Worm (Caenorhabditis elegans): ENCODE data around the gene F41H10.1.
A peak's percentile ranks its signal among the peaks of the same experiment; 100 is the strongest.
"Not testable (repeated sequence)": the region's sequence is repeated elsewhere in the genome, so short reads cannot be mapped to it uniquely, and the experiment has no call there.

F41H10.1 gene

DNA sequence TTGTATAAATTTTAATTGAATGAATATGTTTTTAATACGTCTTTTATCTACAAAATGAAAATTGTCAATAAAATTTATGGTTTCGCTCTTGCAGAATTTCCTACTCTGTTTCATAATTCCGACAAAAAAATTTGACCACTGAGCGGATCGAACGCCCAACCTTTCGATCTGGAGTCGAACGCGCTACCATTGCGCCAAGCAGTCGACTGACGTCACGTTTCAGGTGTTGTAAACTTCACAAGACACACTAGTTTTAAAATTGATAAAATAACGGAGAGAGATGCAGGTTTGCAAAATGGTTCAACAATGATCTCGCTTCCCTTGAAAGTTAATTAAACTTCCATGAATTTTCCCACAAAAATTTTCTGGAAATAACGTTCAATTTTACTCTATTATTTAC, 38.5 kb upstream of the F41H10.1 start (continued):
- no peak for TF ChIP-seq daf-19 (GFP tag; conservative IDR thresholded peaks at IDR 0.05)
- TF ChIP-seq unc-39 (tag; optimal IDR thresholded peaks at IDR 0.05): no peak
- no peak for TF ChIP-seq nhr-28 (tag; optimal IDR thresholded peaks at IDR 0.05)
- no peak for TF ChIP-seq R02D3.7 (tag; optimal IDR thresholded peaks at IDR 0.05)
- no peak for TF ChIP-seq Y48G9A.11 (GFP tag; IDR thresholded peaks at IDR 0.05)
- TF ChIP-seq nhr-111 (GFP tag; optimal IDR thresholded peaks at IDR 0.05): no peak
- no peak for TF ChIP-seq dmd-8 (GFP tag; IDR thresholded peaks at IDR 0.05)
- TF ChIP-seq set-16 (GFP tag; IDR thresholded peaks at IDR 0.05): no peak
- TF ChIP-seq gei-8 (GFP tag; optimal IDR thresholded peaks at IDR 0.05): no peak
- TF ChIP-seq Y105C5A.15 (GFP tag; IDR thresholded peaks at IDR 0.05): no peak
- TF ChIP-seq dve-1 (tag; optimal IDR thresholded peaks at IDR 0.05; ENCODE audit: insufficient read depth): peak; percentile 63
- TF ChIP-seq dmd-9 (GFP tag; IDR thresholded peaks at IDR 0.05): no peak
- TF ChIP-seq sdz-12 (GFP tag; optimal IDR thresholded peaks at IDR 0.05): no peak
- TF ChIP-seq zfp-2 (tag; optimal IDR thresholded peaks at IDR 0.05): no peak
- peak in 1 of 2 experiments; percentile 19 for TF ChIP-seq daf-16 (GFP tag; optimal IDR thresholded peaks at IDR 0.05)
- peak; percentile 55 for TF ChIP-seq daf-16 (tag; optimal IDR thresholded peaks at IDR 0.05)
- no peak for TF ChIP-seq lin-29 (GFP tag; IDR thresholded peaks at IDR 0.05)
- no peak for TF ChIP-seq ctbp-1 (GFP tag; IDR thresholded peaks at IDR 0.05)
- no peak for TF ChIP-seq ama-1 (optimal IDR thresholded peaks at IDR 0.05)
- TF ChIP-seq hif-1 (tag; optimal IDR thresholded peaks at IDR 0.05): no peak
- peak; percentile 54 for TF ChIP-seq hlh-30 (tag; optimal IDR thresholded peaks at IDR 0.05; ENCODE audit: insufficient read depth)
- TF ChIP-seq lin-39 (tag; optimal IDR thresholded peaks at IDR 0.05): no peak
- no peak for TF ChIP-seq F44E2.7 (GFP tag; IDR thresholded peaks at IDR 0.05)

DNA sequence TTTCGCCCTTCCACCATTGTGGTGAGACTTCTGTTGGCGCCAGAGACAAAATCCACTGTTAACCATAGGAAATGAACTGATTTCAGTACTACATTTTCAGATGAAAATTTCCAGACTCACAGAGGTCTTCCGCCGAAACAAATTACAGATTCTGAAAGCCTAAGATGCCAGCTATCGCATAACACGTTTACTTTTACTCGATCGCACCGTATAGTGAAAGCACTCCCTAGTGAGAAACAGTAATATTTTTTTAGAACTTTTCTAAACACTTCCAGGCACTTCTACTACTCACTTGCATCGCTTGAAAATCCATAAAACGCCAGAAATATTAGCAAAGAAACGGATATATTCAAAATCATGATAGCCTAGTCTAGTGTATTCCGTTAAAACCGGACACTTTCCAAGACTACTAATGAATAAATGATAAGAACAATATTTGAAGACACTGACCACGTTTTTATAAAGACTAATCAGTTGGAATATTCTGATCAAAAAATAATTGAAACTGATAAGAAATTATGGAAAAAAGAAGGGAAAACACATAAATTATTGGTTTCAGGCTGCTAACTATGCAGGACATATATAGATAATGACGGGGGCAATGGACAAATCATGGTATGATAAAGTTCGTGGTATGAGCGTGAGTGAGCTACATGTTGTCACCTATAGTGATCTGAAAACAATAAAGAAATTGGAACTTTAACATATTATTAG, 32.1 kb upstream of the F41H10.1 start, which contains the start of gene gba-4:
gba-4 (minus strand) TSS at position 418 of the 714 bp plus-strand sequence.
- TF ChIP-seq daf-16 (GFP tag; optimal IDR thresholded peaks at IDR 0.05): not testable (repeated sequence)
- TF ChIP-seq daf-16 (tag; optimal IDR thresholded peaks at IDR 0.05) (peak; percentile 40), dve-1 (tag; optimal IDR thresholded peaks at IDR 0.05; ENCODE audit: insufficient read depth) (peak; percentile 74), hlh-11 (tag; optimal IDR thresholded peaks at IDR 0.05) (peak; percentile 30), aha-1 (tag) (peak; percentile 83), dmd-6 (GFP tag; IDR thresholded peaks at IDR 0.05) (peak; percentile 62), pqm-1 (tag; optimal IDR thresholded peaks at IDR 0.05) (peak; percentile 84), nhr-28 (tag; optimal IDR thresholded peaks at IDR 0.05) (peak; percentile 35)

DNA sequence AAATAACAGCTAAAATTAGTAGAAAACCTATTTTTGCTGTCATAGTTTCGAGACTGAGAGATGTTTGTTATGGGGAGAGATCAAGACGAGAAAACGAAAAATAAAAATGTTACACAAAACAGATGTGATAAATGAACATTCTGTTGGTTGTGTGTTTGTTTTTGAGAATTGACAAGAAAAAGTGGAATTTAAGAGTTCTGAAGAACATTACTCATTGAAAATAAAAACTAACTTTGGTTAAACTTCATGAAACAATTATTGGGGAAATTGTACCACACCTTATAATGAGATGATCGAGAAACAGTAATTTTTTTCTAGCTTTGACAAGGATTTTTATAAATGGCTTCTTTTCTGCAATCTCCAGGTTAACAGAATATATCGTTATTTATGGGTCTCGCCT, 29.3 kb upstream of the F41H10.1 start, which contains the start of gene Y4C6B.7:
Y4C6B.7 (minus strand) TSS at position 101 of the 400 bp plus-strand sequence.
- no peak for TF ChIP-seq ZK546.5 (tag; optimal IDR thresholded peaks at IDR 0.05)
- peak; percentile 46 for TF ChIP-seq aha-1 (tag)

DNA sequence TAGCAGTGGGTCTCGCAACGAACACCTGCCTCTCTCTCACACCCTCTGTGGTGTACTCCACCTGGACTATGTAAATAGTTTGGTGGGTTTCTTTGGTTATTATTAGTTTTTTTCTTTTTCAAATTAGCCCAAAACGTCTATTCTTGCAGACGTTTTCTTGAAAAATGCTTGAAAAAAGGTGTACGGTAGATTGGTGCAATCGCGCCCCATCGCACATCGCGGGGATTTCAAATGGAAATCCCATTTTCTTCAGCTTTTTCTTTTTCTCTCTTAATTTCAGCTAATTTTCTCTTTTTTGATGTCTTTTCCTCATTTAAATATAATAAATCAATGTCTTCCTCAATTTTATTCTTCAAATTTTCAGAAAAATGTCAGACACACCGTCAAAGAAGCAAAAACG, 28.6 kb upstream of the F41H10.1 start, which contains the start of gene Y4C6B.1:
Y4C6B.1 (plus strand) TSS at position 365 of the 400 bp plus-strand sequence.
- peak in 1 of 2 experiments; percentile 83 for TF ChIP-seq lsy-2 (tag; optimal IDR thresholded peaks at IDR 0.05)
- TF ChIP-seq lin-38 (GFP tag; IDR thresholded peaks at IDR 0.05): peak; percentile 87
- no peak for TF ChIP-seq fkh-10 (GFP tag; optimal IDR thresholded peaks at IDR 0.05)

DNA sequence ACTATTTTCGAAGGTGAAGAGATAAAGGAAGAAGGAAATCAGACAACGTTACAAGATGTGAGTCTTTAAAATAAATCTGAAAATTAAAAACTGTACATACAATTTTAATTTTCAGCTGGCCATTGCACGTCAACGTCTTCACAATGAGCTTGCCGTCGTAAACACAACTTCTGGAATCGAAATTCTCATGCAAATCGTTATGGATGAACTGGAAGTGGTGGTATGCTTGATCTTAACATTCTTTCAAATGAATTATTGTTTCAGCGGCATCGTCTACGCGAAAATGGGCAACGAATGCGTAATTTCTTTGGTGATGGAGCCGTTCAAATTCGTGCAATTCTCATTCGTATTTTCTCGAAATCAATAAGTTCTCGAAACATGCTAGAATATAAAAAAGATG, 28.1 kb upstream of the F41H10.1 start:
- no peak for TF ChIP-seq nhr-6 (tag; optimal IDR thresholded peaks at IDR 0.05)
- TF ChIP-seq F44E2.7 (GFP tag; IDR thresholded peaks at IDR 0.05): no peak
- no peak for TF ChIP-seq F49E8.2 (tag; optimal IDR thresholded peaks at IDR 0.05; ENCODE audit: borderline replicate concordance)
- no peak for TF ChIP-seq ceh-62 (tag; optimal IDR thresholded peaks at IDR 0.05)
- TF ChIP-seq Y5F2A.4 (GFP tag; optimal IDR thresholded peaks at IDR 0.05): no peak
- no peak for TF ChIP-seq nhr-111 (GFP tag; optimal IDR thresholded peaks at IDR 0.05)
- TF ChIP-seq unc-62 (GFP tag; optimal IDR thresholded peaks at IDR 0.05 in 1 of 2): peak in 1 of 2 experiments; percentile 96
- no peak for TF ChIP-seq unc-62 (tag; optimal IDR thresholded peaks at IDR 0.05)
- TF ChIP-seq snpc-4 (tag; optimal IDR thresholded peaks at IDR 0.05): no peak

Measured in whole organism, L4 larva.